Fruit fly (Drosophila melanogaster): ENCODE measurements around the gene CG13362.
A peak's percentile ranks its signal among the peaks of the same experiment; 100 is the strongest.

Gene CG13362

DNA sequence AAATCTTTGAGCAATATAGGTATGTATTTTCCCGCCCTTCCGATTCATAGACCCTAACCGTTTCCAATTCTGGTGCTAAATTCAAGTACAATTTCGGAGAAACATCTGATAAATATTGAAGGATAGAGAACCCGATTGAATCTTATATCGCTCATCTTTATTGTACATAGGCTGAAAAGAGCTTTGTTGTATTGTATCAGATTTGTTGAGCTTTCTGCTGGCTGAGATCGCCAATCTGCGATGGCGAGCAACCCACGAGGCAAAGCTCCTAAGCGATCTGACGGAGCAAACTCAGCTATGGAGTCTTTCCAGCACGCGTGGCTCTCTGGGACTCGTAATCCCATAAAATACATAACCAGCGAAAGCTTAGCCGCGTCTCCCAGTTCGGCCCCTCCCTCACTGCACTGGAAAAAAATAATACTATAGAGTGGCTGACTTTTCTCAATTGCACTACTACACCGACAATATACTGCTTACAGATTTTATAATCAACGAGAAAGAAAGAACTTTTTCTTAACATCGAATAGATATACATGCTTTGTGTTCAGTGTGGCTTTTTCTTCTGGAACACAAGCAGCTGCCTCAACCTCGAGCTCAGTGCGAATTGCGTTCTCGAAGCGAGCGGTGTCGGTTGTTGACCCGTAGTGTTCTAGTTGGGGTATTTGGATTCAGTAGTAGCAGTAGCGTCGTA lies 4.7 kb upstream of the CG13362 start (continued):
- peak; percentile 83 for TF ChIP-seq Xbp1 (GFP tag; optimal IDR thresholded peaks at IDR 0.05)
- peak; percentile 88 for TF ChIP-seq Bteb2 (GFP tag; optimal IDR thresholded peaks at IDR 0.05)
- TF ChIP-seq sob (GFP tag; IDR thresholded peaks at IDR 0.05) = peak; percentile 92
- peak; percentile 16 for TF ChIP-seq CG8290 (GFP tag; optimal IDR thresholded peaks at IDR 0.05)
- peak in 1 of 2 experiments; percentile 89 for TF ChIP-seq CG8290 (tag; optimal IDR thresholded peaks at IDR 0.05)
- TF ChIP-seq CG9609 (GFP tag; optimal IDR thresholded peaks at IDR 0.05) = peak; percentile 75
- 0 out of 3 replicates have a peak, but pooled peaks have one; percentile 61 for TF ChIP-seq CG3726 (GFP tag; IDR thresholded peaks at IDR 0.05)
- TF ChIP-seq chinmo (GFP tag; IDR thresholded peaks at IDR 0.05; ENCODE audit: partially characterized antibody) = 0 out of 4 replicates have a peak, but pooled peaks have one; percentile 32
- no peak for TF ChIP-seq Dll (GFP tag; IDR thresholded peaks at IDR 0.05; ENCODE audit: partially characterized antibody)
- no peak for TF ChIP-seq yki (optimal IDR thresholded peaks at IDR 0.05)
- TF ChIP-seq TFAM (GFP tag; optimal IDR thresholded peaks at IDR 0.05) = no peak
- peak; percentile 68 for TF ChIP-seq ash1 (GFP tag; optimal IDR thresholded peaks at IDR 0.05)
- no peak for TF ChIP-seq mirr (GFP tag; optimal IDR thresholded peaks at IDR 0.05)
- TF ChIP-seq CG6654 (GFP tag; optimal IDR thresholded peaks at IDR 0.05) = peak; percentile 42
- TF ChIP-seq CTCF (GFP tag; optimal IDR thresholded peaks at IDR 0.05) = peak; percentile 8
- peak; percentile 68 for TF ChIP-seq CG16863 (GFP tag; optimal IDR thresholded peaks at IDR 0.05)
- peak; percentile 83 for TF ChIP-seq CG33213 (GFP tag; optimal IDR thresholded peaks at IDR 0.05)
- TF ChIP-seq CG12391 (tag; optimal IDR thresholded peaks at IDR 0.05) = peak; percentile 82
- TF ChIP-seq Hmx (GFP tag; optimal IDR thresholded peaks at IDR 0.05) = peak; percentile 34
- TF ChIP-seq cwo (GFP tag; optimal IDR thresholded peaks at IDR 0.05) = peak; percentile 90
- peak; percentile 68 for TF ChIP-seq CG16779 (GFP tag; IDR thresholded peaks at IDR 0.05)
- peak; percentile 90 for TF ChIP-seq wdn (GFP tag; IDR thresholded peaks at IDR 0.05)
- TF ChIP-seq Bdp1 (GFP tag; optimal IDR thresholded peaks at IDR 0.05) = peak; percentile 72
- TF ChIP-seq fru (optimal IDR thresholded peaks at IDR 0.05) = no peak
- TF ChIP-seq CG6791 (GFP tag; IDR thresholded peaks at IDR 0.05; ENCODE audit: partially characterized antibody) = no peak
- peak; percentile 46 for TF ChIP-seq CG14965 (GFP tag; optimal IDR thresholded peaks at IDR 0.05; ENCODE audit: borderline replicate concordance)
- TF ChIP-seq CG18262 (tag; optimal IDR thresholded peaks at IDR 0.05) = peak; percentile 64
- peak; percentile 90 for TF ChIP-seq Fer3 (tag; optimal IDR thresholded peaks at IDR 0.05)
- TF ChIP-seq CG1792 (GFP tag; optimal IDR thresholded peaks at IDR 0.05) = peak; percentile 87
- peak; percentile 95 for TF ChIP-seq CG13624 (GFP tag; optimal IDR thresholded peaks at IDR 0.05)
- peak; percentile 72 for TF ChIP-seq NC2β (GFP tag; optimal IDR thresholded peaks at IDR 0.05)
- TF ChIP-seq bowl (GFP tag; IDR thresholded peaks at IDR 0.05) = 0 out of 2 replicates have a peak, but pooled peaks have one; percentile 56
- no peak for TF ChIP-seq CG1832 (GFP tag; optimal IDR thresholded peaks at IDR 0.05)
- no peak for TF ChIP-seq unc-4 (GFP tag; IDR thresholded peaks at IDR 0.05; ENCODE audit: partially characterized antibody)
- TF ChIP-seq unpg (GFP tag; optimal IDR thresholded peaks at IDR 0.05) = peak; percentile 83
- peak; percentile 72 for TF ChIP-seq CG13296 (GFP tag; optimal IDR thresholded peaks at IDR 0.05)
- peak; percentile 66 for TF ChIP-seq ssp (GFP tag; IDR thresholded peaks at IDR 0.05)
- peak; percentile 83 for TF ChIP-seq toy (GFP tag; IDR thresholded peaks at IDR 0.05)
- peak; percentile 71 for TF ChIP-seq Mes4 (GFP tag; optimal IDR thresholded peaks at IDR 0.05)
- TF ChIP-seq Optix (GFP tag; IDR thresholded peaks at IDR 0.05) = peak; percentile 73
- peak; percentile 86 for TF ChIP-seq CG7839 (tag; optimal IDR thresholded peaks at IDR 0.05)
- peak; percentile 92 for TF ChIP-seq CG3281 (GFP tag; optimal IDR thresholded peaks at IDR 0.05)
- peak; percentile 72 for TF ChIP-seq CG17612 (GFP tag; IDR thresholded peaks at IDR 0.05)
- TF ChIP-seq CG7357 (GFP tag; IDR thresholded peaks at IDR 0.05) = peak; percentile 69; the same call in 2 of the 3 replicates
- TF ChIP-seq HLH54F (GFP tag; optimal IDR thresholded peaks at IDR 0.05) = peak; percentile 91
- peak; percentile 80 for TF ChIP-seq Mrtf (GFP tag; IDR thresholded peaks at IDR 0.05)
- peak; percentile 68 for TF ChIP-seq oc (tag; optimal IDR thresholded peaks at IDR 0.05)
- TF ChIP-seq CG9797 (GFP tag; optimal IDR thresholded peaks at IDR 0.05) = no peak
- no peak for TF ChIP-seq pita (GFP tag; optimal IDR thresholded peaks at IDR 0.05)
- TF ChIP-seq Myb (GFP tag; optimal IDR thresholded peaks at IDR 0.05) = peak; percentile 75
- peak; percentile 26 for TF ChIP-seq trem (tag; optimal IDR thresholded peaks at IDR 0.05)
